Worm (Caenorhabditis elegans) whole organism, young adult: ENCODE results near the gene hrg-9.
A peak's percentile ranks its signal among the peaks of the same experiment; 100 is the strongest.

ENCODE experiments used
- B0261.1 ChIP-seq: sonication (generic microtip); optimal IDR thresholded peaks from 2 replicates; lab custom pipeline; 2016; ENCODE audit warnings: mild to moderate bottlenecking, missing genetic modification characterization, moderate library complexity, missing compliant biosample characterization
- D2030.7 ChIP-seq: fragments of 200-800 bp; sonication (Bioruptor generic); IDR thresholded peaks from 2 replicates; pipeline ENCODE4 v1.3.6; 2022; ENCODE audit warnings: missing genetic modification reagents, missing genetic modification characterization, missing compliant biosample characterization
- F52B5.7 ChIP-seq: sonication (generic microtip); optimal IDR thresholded peaks from 2 replicates; lab custom pipeline; 2016; ENCODE audit warnings: mild to moderate bottlenecking, missing genetic modification characterization, missing compliant biosample characterization
- F57A8.1 ChIP-seq: fragments of 200-800 bp; sonication (Bioruptor generic); optimal IDR thresholded peaks from 2 replicates; lab custom pipeline; 2018; ENCODE audit warnings: mild to moderate bottlenecking, missing genetic modification characterization, moderate library complexity, missing compliant biosample characterization
- T26A5.8 ChIP-seq: sonication (generic microtip); optimal IDR thresholded peaks from 2 replicates; lab custom pipeline; 2016; ENCODE audit warnings: missing genetic modification characterization, missing compliant biosample characterization
- Y53G8AR.9 ChIP-seq: fragments of 200-800 bp; sonication (Bioruptor generic); conservative IDR thresholded peaks from 2 replicates; pipeline ENCODE4 v1.3.6; 2022; ENCODE audit warnings: missing genetic modification reagents, missing genetic modification characterization, missing compliant biosample characterization
- akir-1 ChIP-seq: fragments of 200-800 bp; sonication (Bioruptor generic); optimal IDR thresholded peaks from 2 replicates; lab custom pipeline; 2018; ENCODE audit warnings: mild to moderate bottlenecking, missing genetic modification characterization, moderate library complexity, missing compliant biosample characterization
- atf-7 ChIP-seq: sonication (generic microtip); optimal IDR thresholded peaks from 2 replicates; lab custom pipeline; 2017; ENCODE audit warnings: mild to moderate bottlenecking, missing genetic modification characterization, missing compliant biosample characterization
- athp-1 ChIP-seq: sonication (generic microtip); optimal IDR thresholded peaks from 2 replicates; lab custom pipeline; 2017; ENCODE audit warnings: mild to moderate bottlenecking, missing genetic modification characterization, missing compliant biosample characterization
- attf-3 ChIP-seq: fragments of 200-800 bp; sonication (Bioruptor generic); conservative IDR thresholded peaks from 2 replicates; pipeline ENCODE4 v1.3.6; 2022; ENCODE audit warnings: missing genetic modification reagents, missing genetic modification characterization, missing compliant biosample characterization
- attf-5 ChIP-seq: fragments of 200-800 bp; sonication (Bioruptor generic); optimal IDR thresholded peaks from 2 replicates; lab custom pipeline; 2018; ENCODE audit warnings: mild to moderate bottlenecking, missing genetic modification characterization, missing compliant biosample characterization
- ccch-3 ChIP-seq: fragments of 200-800 bp; sonication (Bioruptor generic); optimal IDR thresholded peaks from 2 replicates; lab custom pipeline; 2018; ENCODE audit warnings: mild to moderate bottlenecking, missing genetic modification characterization, missing compliant biosample characterization
- ceh-100 ChIP-seq: fragments of 200-800 bp; sonication (Bioruptor generic); IDR thresholded peaks from 2 replicates; pipeline ENCODE4 v1.3.6; 2022; ENCODE audit warnings: missing genetic modification reagents, missing genetic modification characterization, missing compliant biosample characterization
- ceh-27 ChIP-seq: fragments of 200-800 bp; sonication (Bioruptor generic); optimal IDR thresholded peaks from 2 replicates; lab custom pipeline; 2018; ENCODE audit warnings: mild to moderate bottlenecking, missing genetic modification characterization, moderate library complexity, missing compliant biosample characterization
- dox-1 ChIP-seq: fragments of 200-800 bp; sonication (Bioruptor generic); IDR thresholded peaks from 2 replicates; pipeline ENCODE4 v1.3.6; 2022; ENCODE audit warnings: missing genetic modification reagents, missing genetic modification characterization, missing compliant biosample characterization
- dpff-1 ChIP-seq: sonication (generic microtip); optimal IDR thresholded peaks from 2 replicates; lab custom pipeline; 2017; ENCODE audit warnings: mild to moderate bottlenecking, missing genetic modification characterization, missing compliant biosample characterization
- dpl-1 ChIP-seq: fragments of 150-350 bp; optimal IDR thresholded peaks from 2 replicates; lab custom pipeline; 2014; ENCODE audit warnings: missing biosample characterization, missing genetic modification reagents, missing genetic modification characterization
- efl-1 ChIP-seq: fragments of 150-350 bp; optimal IDR thresholded peaks from 2 replicates; lab custom pipeline; 2014; ENCODE audit warnings: missing biosample characterization, missing genetic modification reagents, missing genetic modification characterization
- egl-18 ChIP-seq: fragments of 200-800 bp; sonication (Bioruptor generic); IDR thresholded peaks from 2 replicates; pipeline ENCODE4 v1.3.6; 2022; ENCODE audit warnings: missing genetic modification reagents, missing genetic modification characterization, missing compliant biosample characterization
- egl-44 ChIP-seq: fragments of 200-800 bp; sonication (Bioruptor generic); IDR thresholded peaks from 2 replicates; pipeline ENCODE4 v1.3.6; 2022; ENCODE audit warnings: missing genetic modification reagents, missing genetic modification characterization, missing compliant biosample characterization
- him-1 ChIP-seq: sonication (generic microtip); optimal IDR thresholded peaks from 2 replicates; lab custom pipeline; 2016; ENCODE audit warnings: missing genotype, missing genetic modification reagents, missing genetic modification characterization, missing compliant biosample characterization
- hlh-12 ChIP-seq: sonication (generic microtip); optimal IDR thresholded peaks from 2 replicates; lab custom pipeline; 2016; ENCODE audit warnings: missing genetic modification characterization, missing compliant biosample characterization
- hmg-1.2 ChIP-seq: fragments of 200-800 bp; sonication (Bioruptor generic); IDR thresholded peaks from 2 replicates; pipeline ENCODE4 v1.3.6; 2022; ENCODE audit warnings: missing genetic modification reagents, missing genetic modification characterization, missing compliant biosample characterization
- hmg-20 ChIP-seq: fragments of 200-800 bp; sonication (Bioruptor generic); IDR thresholded peaks from 2 replicates; pipeline ENCODE4 v1.3.6; 2022; ENCODE audit warnings: missing genetic modification reagents, missing genetic modification characterization, missing compliant biosample characterization
- let-607 ChIP-seq, 2 experiments: fragments of 200-800 bp in 1 of 2; sonication (Bioruptor generic) in 1 of 2; sonication (generic microtip) in 1 of 2; optimal IDR thresholded peaks; 2 replicates each; lab custom pipeline; 2016 to 2018; ENCODE audit warnings: mild to moderate bottlenecking in 2 of 2, missing compliant biosample characterization in 2 of 2, missing genetic modification characterization in 2 of 2, moderate library complexity in 2 of 2, missing genotype in 1 of 2
- lin-35 ChIP-seq, 3 experiments: fragments of 150-350 bp in 2 of 3; sonication (generic microtip) in 1 of 3; optimal IDR thresholded peaks; 2 replicates each; lab custom pipeline; 2014 to 2018; ENCODE audit warnings: missing biosample characterization in 3 of 3, missing genetic modification characterization in 3 of 3, missing genetic modification reagents in 3 of 3
- lin-40 ChIP-seq: sonication (generic microtip); optimal IDR thresholded peaks from 2 replicates; lab custom pipeline; 2016; ENCODE audit warnings: missing genetic modification characterization, mild to moderate bottlenecking, missing compliant biosample characterization, missing genotype, missing genetic modification reagents
- lsl-1 ChIP-seq: fragments of 200-800 bp; sonication (Bioruptor generic); optimal IDR thresholded peaks from 2 replicates; lab custom pipeline; 2018; ENCODE audit warnings: mild to moderate bottlenecking, missing genetic modification characterization, moderate library complexity, missing compliant biosample characterization
- mcd-1 ChIP-seq: fragments of 200-800 bp; sonication (Bioruptor generic); IDR thresholded peaks from 2 replicates; pipeline ENCODE4 v1.3.6; 2022; ENCODE audit warnings: missing genetic modification reagents, missing genetic modification characterization, missing compliant biosample characterization
- mxl-1 ChIP-seq: sonication (generic microtip); optimal IDR thresholded peaks from 2 replicates; lab custom pipeline; 2016; ENCODE audit warnings: missing genetic modification characterization, missing compliant biosample characterization
- nfya-1 ChIP-seq: sonication (generic microtip); optimal IDR thresholded peaks from 2 replicates; lab custom pipeline; 2017; ENCODE audit warnings: antibody characterized with exemption, missing compliant biosample characterization, missing genetic modification characterization, borderline replicate concordance; ENCODE audit not compliant: insufficient read depth
- nfya-2 ChIP-seq: fragments of 200-800 bp; sonication (Bioruptor generic); IDR thresholded peaks from 2 replicates; pipeline ENCODE4 v1.3.6; 2022; ENCODE audit warnings: missing genetic modification reagents, missing genetic modification characterization, missing compliant biosample characterization
- nfyb-1 ChIP-seq: fragments of 200-800 bp; sonication (Bioruptor generic); IDR thresholded peaks from 2 replicates; pipeline ENCODE4 v1.3.6; 2022; ENCODE audit warnings: missing genetic modification reagents, missing genetic modification characterization, missing compliant biosample characterization
- nhr-80 ChIP-seq: sonication (generic microtip); optimal IDR thresholded peaks from 2 replicates; lab custom pipeline; 2016; ENCODE audit warnings: missing genetic modification characterization, missing compliant biosample characterization
- rcor-1 ChIP-seq: fragments of 200-800 bp; sonication (Bioruptor generic); IDR thresholded peaks from 2 replicates; pipeline ENCODE4 v1.3.6; 2022; ENCODE audit warnings: missing genetic modification reagents, missing genetic modification characterization, missing compliant biosample characterization
- repo-1 ChIP-seq: sonication (generic microtip); optimal IDR thresholded peaks from 2 replicates; lab custom pipeline; 2017; ENCODE audit warnings: mild to moderate bottlenecking, missing genetic modification characterization, missing compliant biosample characterization
- sdz-38 ChIP-seq: sonication (generic microtip); optimal IDR thresholded peaks from 2 replicates; lab custom pipeline; 2016; ENCODE audit warnings: missing genotype, missing genetic modification characterization, missing compliant biosample characterization
- sea-2 ChIP-seq: fragments of 200-800 bp; sonication (Bioruptor generic); IDR thresholded peaks from 2 replicates; pipeline ENCODE4 v1.3.6; 2022; ENCODE audit warnings: missing genetic modification characterization, missing compliant biosample characterization
- snpc-4 ChIP-seq, 5 experiments: fragments of 150-350 bp in 1 of 5; sonication (generic microtip) in 4 of 5; optimal IDR thresholded peaks; 2 replicates each; lab custom pipeline; 2014 to 2018; ENCODE audit warnings: missing genetic modification characterization in 5 of 5, missing biosample characterization in 3 of 5, antibody characterized with exemption in 2 of 5, mild to moderate bottlenecking in 2 of 5, missing compliant biosample characterization in 2 of 5, missing genotype in 2 of 5, moderate library complexity in 2 of 5, missing genetic modification reagents in 1 of 5
- tbx-9 ChIP-seq: sonication (generic microtip); optimal IDR thresholded peaks from 2 replicates; lab custom pipeline; 2016; ENCODE audit warnings: borderline replicate concordance, missing genetic modification characterization, inconsistent platforms, missing compliant biosample characterization
- xnd-1 ChIP-seq: sonication (generic microtip); optimal IDR thresholded peaks from 2 replicates; lab custom pipeline; 2016; ENCODE audit warnings: missing genotype, missing genetic modification reagents, missing genetic modification characterization, missing compliant biosample characterization
- zfh-2 ChIP-seq: fragments of 200-800 bp; sonication (Bioruptor generic); conservative IDR thresholded peaks from 2 replicates; pipeline ENCODE4 v1.3.6; 2022; ENCODE audit warnings: missing genetic modification reagents, missing genetic modification characterization, missing compliant biosample characterization
- ztf-22 ChIP-seq: fragments of 200-800 bp; sonication (Bioruptor generic); optimal IDR thresholded peaks from 2 replicates; lab custom pipeline; 2018; ENCODE audit warnings: mild to moderate bottlenecking, missing genetic modification characterization, moderate library complexity, missing compliant biosample characterization

Gene hrg-9

ce11 chrV:12953702-12954101, 9.4 kb downstream of the hrg-9 start, which contains the start of gene eif-3.K:
eif-3.K (plus strand) TSS chrV:12954002.
- TF ChIP-seq athp-1 (tag; lab: Kevin White, UChicago): no peak
- no peak for TF ChIP-seq rcor-1 (GFP tag; lab: Robert Waterston, UW)
- no peak for TF ChIP-seq him-1 (tag; lab: Kevin White, UChicago)
- TF ChIP-seq repo-1 (tag; lab: Kevin White, UChicago): no peak
- TF ChIP-seq D2030.7 (GFP tag; lab: Robert Waterston, UW): no peak
- no peak for TF ChIP-seq dox-1 (GFP tag; lab: Robert Waterston, UW)
- no peak for TF ChIP-seq B0261.1 (tag; lab: Kevin White, UChicago)
- no peak for TF ChIP-seq ceh-100
- no peak for TF ChIP-seq T26A5.8 (tag; lab: Kevin White, UChicago)
- no peak for TF ChIP-seq dpl-1 (GFP tag; lab: Kevin White, UChicago)
- no peak for TF ChIP-seq tbx-9 (tag; lab: Kevin White, UChicago)
- TF ChIP-seq lin-40 (tag; lab: Kevin White, UChicago): no peak
- TF ChIP-seq hlh-12 (tag; lab: Kevin White, UChicago): no peak

- TF ChIP-seq lsl-1 (GFP tag; lab: Kevin White, UChicago): no peak
- TF ChIP-seq attf-3 (GFP tag; lab: Robert Waterston, UW): peak; percentile 91
- TF ChIP-seq F57A8.1 (GFP tag; lab: Kevin White, UChicago): no peak
- TF ChIP-seq xnd-1 (tag; lab: Kevin White, UChicago): no peak
- no peak for TF ChIP-seq egl-18 (GFP tag; lab: Robert Waterston, UW)
- no peak for TF ChIP-seq nhr-80 (tag; lab: Kevin White, UChicago)
- TF ChIP-seq ztf-22: no peak
- TF ChIP-seq mcd-1: 0 out of 2 replicates have a peak, but pooled peaks have one; percentile 24
- TF ChIP-seq Y53G8AR.9 (GFP tag; lab: Robert Waterston, UW): no peak
- 0 out of 2 replicates have a peak, but pooled peaks have one; percentile 22 for TF ChIP-seq nfyb-1 (GFP tag; lab: Robert Waterston, UW)
- no peak for TF ChIP-seq dpff-1 (tag; lab: Kevin White, UChicago)
- TF ChIP-seq atf-7 (tag; lab: Kevin White, UChicago): no peak
- TF ChIP-seq ceh-27 (GFP tag; lab: Kevin White, UChicago): no peak
- TF ChIP-seq sdz-38 (tag; lab: Kevin White, UChicago): no peak
- TF ChIP-seq let-607 (tag; optimal IDR thresholded peaks at IDR 0.05; lab: Kevin White, UChicago): peak; percentile 61 to 62
- no peak for TF ChIP-seq akir-1
- no peak for TF ChIP-seq egl-44 (GFP tag; lab: Robert Waterston, UW)
- TF ChIP-seq, all 124 proteins: peak for 4
Measured at ce11 chrV:12952287-12952686, 10.9 kb downstream of the hrg-9 start, which contains the start of gene pqn-68. pqn-68 (plus strand) TSS chrV:12952636.

ce11 chrV:12950812-12951528, 12.2 kb downstream of the hrg-9 start, which contains the start of the genes T16G1.9 and T16G1.18:
T16G1.9 (minus strand) TSS chrV:12950862.
T16G1.18 (plus strand) TSS chrV:12951304.
- TF ChIP-seq attf-5 (GFP tag; lab: Kevin White, UChicago): peak; percentile 68
- peak; percentile 35; the same call in 1 of the 2 replicates for TF ChIP-seq mcd-1
- no peak for TF ChIP-seq ccch-3 (GFP tag; lab: Kevin White, UChicago)
- no peak for TF ChIP-seq lin-35 (GFP tag; optimal IDR thresholded peaks at IDR 0.05; lab: Kevin White, UChicago)
- peak; percentile 19 for TF ChIP-seq efl-1 (GFP tag; lab: Kevin White, UChicago)
- peak; percentile 37; the same call in 1 of the 2 replicates for TF ChIP-seq dox-1 (GFP tag; lab: Robert Waterston, UW)
- TF ChIP-seq F52B5.7: no peak
- no peak for TF ChIP-seq sea-2
- peak; percentile 51 for TF ChIP-seq nhr-80 (tag; lab: Kevin White, UChicago)
- no peak for TF ChIP-seq hmg-20 (GFP tag; lab: Robert Waterston, UW)
- no peak for TF ChIP-seq snpc-4 (GFP tag; optimal IDR thresholded peaks at IDR 0.05; lab: Kevin White, UChicago)
- peak in 1 of 4 experiments; percentile 33 for TF ChIP-seq snpc-4 (tag; optimal IDR thresholded peaks at IDR 0.05; lab: Kevin White, UChicago)
- TF ChIP-seq zfh-2 (GFP tag; lab: Robert Waterston, UW): no peak
- no peak for TF ChIP-seq nfya-1 (tag; lab: Kevin White, UChicago)
- TF ChIP-seq hmg-1.2 (GFP tag; lab: Robert Waterston, UW): peak; percentile 81; the same call in 1 of the 2 replicates
- TF ChIP-seq let-607 (tag; optimal IDR thresholded peaks at IDR 0.05; lab: Kevin White, UChicago): peak; percentile 86 to 92
- peak; percentile 81 for TF ChIP-seq attf-3 (GFP tag; lab: Robert Waterston, UW)
- TF ChIP-seq egl-44 (GFP tag; lab: Robert Waterston, UW): no peak
- TF ChIP-seq nfya-2 (GFP tag; lab: Robert Waterston, UW): no peak
- TF ChIP-seq mxl-1 (tag; lab: Kevin White, UChicago): no peak
